Comparison of ENCODE assay signal across 2 fruit fly cellular contexts in the genomic region with DNA sequence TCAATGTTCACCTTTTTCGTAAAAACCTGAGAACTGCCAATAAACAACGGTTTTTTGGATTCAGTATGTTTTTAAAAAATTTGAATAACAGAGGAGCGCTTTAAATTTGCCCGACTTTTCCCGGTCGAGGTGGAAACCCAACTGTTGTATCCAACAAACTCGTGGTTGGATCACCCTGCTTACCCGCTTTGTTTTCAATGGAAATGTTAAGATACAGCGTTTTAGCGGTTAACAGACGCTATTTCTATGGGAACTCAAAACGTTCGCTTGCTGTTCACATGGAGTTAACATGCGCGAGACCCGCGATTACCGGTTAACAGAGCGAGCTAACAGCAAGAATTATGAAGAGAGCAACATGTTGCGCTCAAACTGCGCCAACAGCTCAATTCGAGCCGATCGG.
TF ChIP-seq lines count a peak whose summit lies in the region.

Gene cv-c, minus strand, starts transcription at position 145 of the 400 bp plus-strand sequence.

TF ChIP-seq in whole organism, embryonic, 481 proteins besides CTCF, POLR2A, EP300 and RAD21 (continued from another document and continues in another):
- TF ChIP-seq HmgD (GFP tag; optimal IDR thresholded peaks at IDR 0.05; lab: Kevin White, UChicago) (peak; percentile 4), fu2 (GFP tag; optimal IDR thresholded peaks at IDR 0.05; lab: Kevin White, UChicago) (no peak), CG12942 (GFP tag; optimal IDR thresholded peaks at IDR 0.05; lab: Kevin White, UChicago) (no peak), CG17568 (GFP tag; optimal IDR thresholded peaks at IDR 0.05; lab: Kevin White, UChicago) (peak; percentile 75), CG11247 (GFP tag; IDR thresholded peaks at IDR 0.05; lab: Robert Waterston, UW) (no peak), kah (GFP tag; optimal IDR thresholded peaks at IDR 0.05; lab: Kevin White, UChicago) (no peak), chif (GFP tag; optimal IDR thresholded peaks at IDR 0.05; lab: Kevin White, UChicago) (no peak), Med (GFP tag; lab: Kevin White, UChicago) (peak; percentile 89), Awh (GFP tag; IDR thresholded peaks at IDR 0.05; lab: Robert Waterston, UW) (no peak), nom (GFP tag; optimal IDR thresholded peaks at IDR 0.05; lab: Kevin White, UChicago) (peak; percentile 59), tin (GFP tag; optimal IDR thresholded peaks at IDR 0.05; lab: Kevin White, UChicago) (no peak), CG15269 (tag; optimal IDR thresholded peaks at IDR 0.05; lab: Kevin White, UChicago) (peak; percentile 34), run (tag; optimal IDR thresholded peaks at IDR 0.05; lab: Kevin White, UChicago) (no peak), grn (GFP tag; optimal IDR thresholded peaks at IDR 0.05; lab: Kevin White, UChicago) (no peak), CG7745 (tag; optimal IDR thresholded peaks at IDR 0.05; lab: Kevin White, UChicago) (no peak), kni (GFP tag; optimal IDR thresholded peaks at IDR 0.05; lab: Kevin White, UChicago) (no peak), sens (GFP tag; lab: Kevin White, UChicago) (peak; percentile 88), gro (GFP tag; optimal IDR thresholded peaks at IDR 0.05; lab: Kevin White, UChicago) (peak; percentile 50), chm (GFP tag; IDR thresholded peaks at IDR 0.05; lab: Robert Waterston, UW) (peak; percentile 84), Ets65A (GFP tag; lab: Kevin White, UChicago) (no peak), caup (GFP tag; optimal IDR thresholded peaks at IDR 0.05; lab: Kevin White, UChicago; ENCODE audit: severe bottlenecking) (peak; percentile 21), CG1647 (GFP tag; optimal IDR thresholded peaks at IDR 0.05; lab: Kevin White, UChicago) (no peak), oc (tag; optimal IDR thresholded peaks at IDR 0.05; lab: Kevin White, UChicago) (no peak), Mrtf (GFP tag; IDR thresholded peaks at IDR 0.05; lab: Robert Waterston, UW) (no peak), CG4707 (GFP tag; optimal IDR thresholded peaks at IDR 0.05; lab: Kevin White, UChicago) (no peak), sd (tag; optimal IDR thresholded peaks at IDR 0.05; lab: Kevin White, UChicago) (no peak), CG13287 (GFP tag; IDR thresholded peaks at IDR 0.05; lab: Robert Waterston, UW; ENCODE audit: partially characterized antibody) (peak; percentile 16; the same call in 1 of the 2 replicates), ci (GFP tag; IDR thresholded peaks at IDR 0.05; lab: Robert Waterston, UW) (peak; percentile 39; the same call in 1 of the 3 replicates), bbx (GFP tag; IDR thresholded peaks at IDR 0.05; lab: Robert Waterston, UW; ENCODE audit: partially characterized antibody) (peak; percentile 43; the same call in 1 of the 2 replicates), CG11085 (GFP tag; IDR thresholded peaks at IDR 0.05; lab: Robert Waterston, UW) (no peak), CG30431 (GFP tag; optimal IDR thresholded peaks at IDR 0.05; lab: Kevin White, UChicago) (no peak), CG2199 (GFP tag; IDR thresholded peaks at IDR 0.05; lab: Robert Waterston, UW) (no peak), CHES-1-like (GFP tag; optimal IDR thresholded peaks at IDR 0.05; lab: Kevin White, UChicago) (no peak), toy (GFP tag; IDR thresholded peaks at IDR 0.05; lab: Robert Waterston, UW) (no peak), CG11723 (GFP tag; optimal IDR thresholded peaks at IDR 0.05; lab: Kevin White, UChicago) (no peak), CG18262 (tag; optimal IDR thresholded peaks at IDR 0.05; lab: Kevin White, UChicago) (no peak), Atf6 (GFP tag; IDR thresholded peaks at IDR 0.05; lab: Robert Waterston, UW) (no peak), Hr51 (GFP tag; optimal IDR thresholded peaks at IDR 0.05; lab: Kevin White, UChicago) (no peak), CG13775 (GFP tag; optimal IDR thresholded peaks at IDR 0.05; lab: Kevin White, UChicago) (no peak), CG34422 (GFP tag; IDR thresholded peaks at IDR 0.05; lab: Robert Waterston, UW) (peak; percentile 31; the same call in 1 of the 3 replicates), amos (GFP tag; IDR thresholded peaks at IDR 0.05; lab: Robert Waterston, UW; ENCODE audit: partially characterized antibody) (peak; percentile 12; the same call in 1 of the 2 replicates), onecut (GFP tag; IDR thresholded peaks at IDR 0.05; lab: Robert Waterston, UW) (no peak), H15 (GFP tag; IDR thresholded peaks at IDR 0.05; lab: Robert Waterston, UW) (no peak), corto (GFP tag; optimal IDR thresholded peaks at IDR 0.05; lab: Kevin White, UChicago) (peak; percentile 35), Spps (tag; optimal IDR thresholded peaks at IDR 0.05; lab: Kevin White, UChicago) (no peak), mam (GFP tag; optimal IDR thresholded peaks at IDR 0.05; lab: Kevin White, UChicago) (no peak), eve (GFP tag; optimal IDR thresholded peaks at IDR 0.05; lab: Kevin White, UChicago) (no peak), insv (GFP tag; optimal IDR thresholded peaks at IDR 0.05; lab: Kevin White, UChicago) (peak in 1 of 2 experiments; percentile 5), CG7987 (GFP tag; optimal IDR thresholded peaks at IDR 0.05; lab: Kevin White, UChicago) (no peak), Xbp1 (GFP tag; optimal IDR thresholded peaks at IDR 0.05; lab: Kevin White, UChicago) (no peak), yki (optimal IDR thresholded peaks at IDR 0.05; lab: Kevin White, UChicago) (no peak), her (GFP tag; optimal IDR thresholded peaks at IDR 0.05; lab: Kevin White, UChicago) (peak; percentile 97), Nf-YA (GFP tag; IDR thresholded peaks at IDR 0.05; lab: Robert Waterston, UW) (no peak), CG30403 (GFP tag; optimal IDR thresholded peaks at IDR 0.05; lab: Kevin White, UChicago) (no peak), crc (GFP tag; optimal IDR thresholded peaks at IDR 0.05; lab: Kevin White, UChicago) (no peak), zfh1 (GFP tag; IDR thresholded peaks at IDR 0.05; lab: Robert Waterston, UW) (no peak), stwl (tag; optimal IDR thresholded peaks at IDR 0.05; lab: Kevin White, UChicago) (peak; percentile 12), CG12299 (tag; optimal IDR thresholded peaks at IDR 0.05; lab: Kevin White, UChicago) (peak; percentile 11), z (GFP tag; IDR thresholded peaks at IDR 0.05; lab: Robert Waterston, UW) (0 out of 3 replicates have a peak, but pooled peaks have one; percentile 16), ERR (GFP tag; optimal IDR thresholded peaks at IDR 0.05; lab: Kevin White, UChicago) (peak; percentile 1), gce (GFP tag; IDR thresholded peaks at IDR 0.05; lab: Robert Waterston, UW) (no peak), CG3407 (GFP tag; optimal IDR thresholded peaks at IDR 0.05; lab: Kevin White, UChicago) (no peak), Myb (GFP tag; optimal IDR thresholded peaks at IDR 0.05; lab: Kevin White, UChicago) (no peak), Drgx (GFP tag; IDR thresholded peaks at IDR 0.05; lab: Robert Waterston, UW) (no peak), hb (GFP tag; IDR thresholded peaks at IDR 0.05; lab: Robert Waterston, UW; ENCODE audit: partially characterized antibody) (no peak)

TF ChIP-seq in whole organism, wandering third instar larva, 38 proteins besides CTCF, POLR2A, EP300 and RAD21 (continued from another document):
- TF ChIP-seq rgr (GFP tag; optimal IDR thresholded peaks at IDR 0.05; lab: Kevin White, UChicago) = peak; percentile 29
- TF ChIP-seq Jra (GFP tag; optimal IDR thresholded peaks at IDR 0.05; lab: Kevin White, UChicago) = peak; percentile 50
- no peak for TF ChIP-seq dsf (GFP tag; optimal IDR thresholded peaks at IDR 0.05; lab: Kevin White, UChicago; ENCODE audit: borderline replicate concordance)
